Fruit fly (Drosophila melanogaster) whole organism, embryonic: ENCODE results near the gene Chro.

Experiments
- Adf1 ChIP-seq: fragments of 200-800 bp; sonication (Bioruptor generic); IDR thresholded peaks from 2 replicates; pipeline ENCODE4 v1.3.6; 2022; ENCODE audit warnings: missing biosample characterization, missing genetic modification characterization
- Antp ChIP-seq: fragments of 200-800 bp; sonication (Bioruptor generic); optimal IDR thresholded peaks from 3 replicates; lab custom pipeline; 2016; ENCODE audit warnings: missing biosample characterization, missing genetic modification characterization
- CG10267 ChIP-seq: fragments of 200-800 bp; sonication (Bioruptor generic); optimal IDR thresholded peaks from 2 replicates; lab custom pipeline; 2018; ENCODE audit warnings: missing biosample characterization, mild to moderate bottlenecking, missing genetic modification characterization, moderate library complexity
- CG10431 ChIP-seq: fragments of 200-800 bp; sonication (Bioruptor generic); optimal IDR thresholded peaks from 3 replicates; lab custom pipeline; 2018; ENCODE audit warnings: missing biosample characterization, mild to moderate bottlenecking, missing genetic modification characterization
- CG1233 ChIP-seq: fragments of 200-800 bp; sonication (Bioruptor generic); optimal IDR thresholded peaks from 4 replicates; lab custom pipeline; 2018; ENCODE audit warnings: missing biosample characterization, mild to moderate bottlenecking, missing genetic modification characterization
- CG12769 ChIP-seq: fragments of 200-800 bp; sonication (Bioruptor generic); optimal IDR thresholded peaks from 2 replicates; lab custom pipeline; 2019; ENCODE audit warnings: missing biosample characterization, mild to moderate bottlenecking, missing genetic modification characterization, moderate library complexity
- CG13296 ChIP-seq: fragments of 200-800 bp; sonication (Bioruptor generic); optimal IDR thresholded peaks from 3 replicates; lab custom pipeline; 2018; ENCODE audit warnings: missing biosample characterization, mild to moderate bottlenecking, missing genetic modification characterization
- CG15269 ChIP-seq: fragments of 200-800 bp; sonication (Bioruptor generic); optimal IDR thresholded peaks from 2 replicates; lab custom pipeline; 2018; ENCODE audit warnings: missing biosample characterization, mild to moderate bottlenecking, missing genetic modification characterization, moderate library complexity
- CG15514 ChIP-seq: fragments of 200-800 bp; sonication (Bioruptor generic); optimal IDR thresholded peaks from 3 replicates; lab custom pipeline; 2017; ENCODE audit warnings: missing biosample characterization, missing genetic modification characterization, mild to moderate bottlenecking, moderate library complexity, missing genetic modification reagents
- CG18476 ChIP-seq: fragments of 200-800 bp; sonication (Bioruptor generic); optimal IDR thresholded peaks from 2 replicates; lab custom pipeline; 2016; ENCODE audit warnings: missing biosample characterization, mild to moderate bottlenecking, missing genetic modification characterization
- CG31224 ChIP-seq: fragments of 200-800 bp; sonication (Bioruptor generic); IDR thresholded peaks from 2 replicates; pipeline ENCODE4 v1.3.6; 2022; ENCODE audit warnings: missing biosample characterization, missing genetic modification characterization
- CG3838 ChIP-seq: fragments of 200-800 bp; sonication (Bioruptor generic); optimal IDR thresholded peaks from 3 replicates; lab custom pipeline; 2016; ENCODE audit warnings: missing biosample characterization, missing genetic modification characterization
- CG7271 ChIP-seq: fragments of 200-800 bp; sonication (Bioruptor generic); optimal IDR thresholded peaks from 2 replicates; lab custom pipeline; 2018; ENCODE audit warnings: missing biosample characterization, mild to moderate bottlenecking, missing genetic modification characterization, moderate library complexity
- Chrac-16 ChIP-seq: fragments of 200-800 bp; sonication (Bioruptor generic); optimal IDR thresholded peaks from 3 replicates; lab custom pipeline; 2016; ENCODE audit warnings: missing biosample characterization, missing genetic modification characterization
- CoRest ChIP-seq: fragments of 200-800 bp; sonication (Bioruptor generic); optimal IDR thresholded peaks from 3 replicates; lab custom pipeline; 2018; ENCODE audit warnings: missing biosample characterization, mild to moderate bottlenecking, missing genetic modification characterization, moderate library complexity
- D ChIP-seq, 2 experiments: fragments of 200-800 bp in 1 of 2; fragments of >200 bp in 1 of 2; sonication (Bioruptor generic) in 1 of 2; optimal IDR thresholded peaks; 2 replicates in 1 of 2; 3 replicates in 1 of 2; lab custom pipeline; 2017; ENCODE audit warnings: mild to moderate bottlenecking in 1 of 2, missing biosample characterization in 1 of 2, missing genetic modification characterization in 1 of 2, missing genetic modification reagents in 1 of 2
- Dp ChIP-seq: fragments of 200-800 bp; sonication (Bioruptor generic); optimal IDR thresholded peaks from 2 replicates; lab custom pipeline; 2018; ENCODE audit warnings: missing biosample characterization, mild to moderate bottlenecking, missing genetic modification characterization, moderate library complexity
- E2f2 ChIP-seq: fragments of 200-800 bp; sonication (Bioruptor generic); IDR thresholded peaks from 2 replicates; pipeline ENCODE4 v1.3.6; 2022; ENCODE audit warnings: missing biosample characterization, missing genetic modification characterization
- Fer1 ChIP-seq: fragments of 200-800 bp; sonication (Bioruptor generic); optimal IDR thresholded peaks from 2 replicates; lab custom pipeline; 2017; ENCODE audit warnings: missing biosample characterization, mild to moderate bottlenecking, missing genetic modification characterization
- Gsc ChIP-seq: fragments of 200-800 bp; sonication (Bioruptor generic); IDR thresholded peaks from 2 replicates; pipeline ENCODE4 v1.3.6; 2022; ENCODE audit warnings: missing biosample characterization, missing genetic modification characterization
- Hmr ChIP-seq: fragments of 200-800 bp; sonication (Bioruptor generic); optimal IDR thresholded peaks from 3 replicates; lab custom pipeline; 2017; ENCODE audit warnings: mild to moderate bottlenecking, missing biosample characterization, missing genetic modification reagents, missing genetic modification characterization
- Optix ChIP-seq: fragments of 200-800 bp; sonication (Bioruptor generic); IDR thresholded peaks from 3 replicates; pipeline ENCODE4 v1.3.6; 2022; ENCODE audit warnings: missing biosample characterization, missing genetic modification characterization
- Pdp1 ChIP-seq, 2 experiments: fragments of 200-800 bp; sonication (Bioruptor generic); optimal IDR thresholded peaks; 3 replicates each; lab custom pipeline; 2016; ENCODE audit warnings: missing biosample characterization in 2 of 2, missing genetic modification characterization in 2 of 2, mild to moderate bottlenecking in 1 of 2, moderate library complexity in 1 of 2
- Side ChIP-seq: fragments of 200-800 bp; sonication (Bioruptor generic); optimal IDR thresholded peaks from 2 replicates; lab custom pipeline; 2016; ENCODE audit warnings: missing biosample characterization, missing genetic modification characterization
- Six4 ChIP-seq: fragments of 200-800 bp; sonication (Bioruptor generic); optimal IDR thresholded peaks from 2 replicates; lab custom pipeline; 2016; ENCODE audit warnings: missing biosample characterization, missing genetic modification characterization
- Sox102F ChIP-seq: fragments of 200-800 bp; sonication (Bioruptor generic); optimal IDR thresholded peaks from 2 replicates; lab custom pipeline; 2018; ENCODE audit warnings: missing biosample characterization, mild to moderate bottlenecking, missing genetic modification characterization, moderate library complexity
- Sry-β ChIP-seq: fragments of 200-800 bp; sonication (Bioruptor generic); optimal IDR thresholded peaks from 2 replicates; lab custom pipeline; 2018; ENCODE audit warnings: missing biosample characterization, mild to moderate bottlenecking, missing genetic modification characterization, moderate library complexity
- aop ChIP-seq: fragments of 200-800 bp; sonication (Bioruptor generic); IDR thresholded peaks from 2 replicates; pipeline ENCODE4 v1.3.6; 2022; ENCODE audit warnings: missing biosample characterization, missing genetic modification characterization
- ase ChIP-seq: fragments of 200-800 bp; sonication (Bioruptor generic); IDR thresholded peaks from 3 replicates; pipeline ENCODE4 v1.3.6; 2022; ENCODE audit warnings: missing biosample characterization, missing genetic modification characterization
- ato ChIP-seq: fragments of 200-800 bp; sonication (Bioruptor generic); IDR thresholded peaks from 2 replicates; pipeline ENCODE4 v1.3.6; 2022; ENCODE audit warnings: missing biosample characterization, missing genetic modification characterization; ENCODE audit not compliant: partially characterized antibody
- cad ChIP-seq: fragments of >200 bp; optimal IDR thresholded peaks from 2 replicates; lab custom pipeline; 2017; ENCODE audit warnings: missing biosample characterization, missing genetic modification characterization
- cato ChIP-seq: fragments of 200-800 bp; sonication (Bioruptor generic); optimal IDR thresholded peaks from 2 replicates; lab custom pipeline; 2016; ENCODE audit warnings: missing biosample characterization, missing genetic modification characterization, borderline replicate concordance
- dysf ChIP-seq: fragments of 200-800 bp; sonication (Bioruptor generic); IDR thresholded peaks from 3 replicates; pipeline ENCODE4 v1.3.6; 2022; ENCODE audit warnings: missing biosample characterization, missing genetic modification characterization
- exex ChIP-seq: fragments of 200-800 bp; sonication (Bioruptor generic); optimal IDR thresholded peaks from 4 replicates; lab custom pipeline; 2018; ENCODE audit warnings: missing biosample characterization, mild to moderate bottlenecking, missing genetic modification characterization, moderate library complexity
- fd102C ChIP-seq: fragments of 200-800 bp; sonication (Bioruptor generic); optimal IDR thresholded peaks from 2 replicates; lab custom pipeline; 2018; ENCODE audit warnings: missing biosample characterization, mild to moderate bottlenecking, missing genetic modification characterization, moderate library complexity
- fd96Cb ChIP-seq: fragments of 200-800 bp; sonication (Bioruptor generic); optimal IDR thresholded peaks from 2 replicates; lab custom pipeline; 2018; ENCODE audit warnings: missing biosample characterization, mild to moderate bottlenecking, missing genetic modification characterization, moderate library complexity
- fru ChIP-seq: fragments of >200 bp; optimal IDR thresholded peaks from 2 replicates; lab custom pipeline; 2017
- her ChIP-seq: fragments of 200-800 bp; sonication (Bioruptor generic); optimal IDR thresholded peaks from 2 replicates; lab custom pipeline; 2016; ENCODE audit warnings: missing biosample characterization, missing genetic modification characterization
- jigr1 ChIP-seq: fragments of 200-800 bp; sonication (Bioruptor generic); IDR thresholded peaks from 3 replicates; pipeline ENCODE4 v1.3.6; 2022; ENCODE audit warnings: missing biosample characterization, missing genetic modification characterization
- lov ChIP-seq, 2 experiments: fragments of 200-800 bp in 1 of 2; fragments of >200 bp in 1 of 2; sonication (Bioruptor generic) in 1 of 2; IDR thresholded peaks in 1 of 2; optimal IDR thresholded peaks in 1 of 2; 2 replicates in 1 of 2; 3 replicates in 1 of 2; pipeline versions ENCODE4 v1.3.6 to Lab custom; 2017 to 2022; ENCODE audit warnings: missing biosample characterization in 1 of 2, missing genetic modification characterization in 1 of 2
- nau ChIP-seq: fragments of 200-800 bp; sonication (Bioruptor generic); optimal IDR thresholded peaks from 3 replicates; lab custom pipeline; 2017; ENCODE audit warnings: missing biosample characterization, mild to moderate bottlenecking, missing genetic modification characterization, missing genetic modification reagents
- rib ChIP-seq: fragments of 200-800 bp; sonication (Bioruptor generic); IDR thresholded peaks from 2 replicates; pipeline ENCODE4 v1.3.6; 2022; ENCODE audit warnings: missing biosample characterization, missing genetic modification characterization
- row ChIP-seq: fragments of 200-800 bp; sonication (Bioruptor generic); IDR thresholded peaks from 3 replicates; pipeline ENCODE4 v1.3.6; 2022; ENCODE audit warnings: missing biosample characterization, missing genetic modification characterization
- slbo ChIP-seq: fragments of 200-800 bp; sonication (Bioruptor generic); IDR thresholded peaks from 2 replicates; pipeline ENCODE4 v1.3.6; 2022; ENCODE audit warnings: missing biosample characterization, missing genetic modification characterization
- sna ChIP-seq: fragments of 200-800 bp; sonication (Bioruptor generic); IDR thresholded peaks from 2 replicates; pipeline ENCODE4 v1.3.6; 2022; ENCODE audit warnings: missing biosample characterization, missing genetic modification characterization; ENCODE audit not compliant: partially characterized antibody
- stc ChIP-seq: fragments of 200-800 bp; sonication (Bioruptor generic); IDR thresholded peaks from 2 replicates; pipeline ENCODE4 v1.3.6; 2022; ENCODE audit warnings: missing biosample characterization, missing genetic modification characterization
- tap ChIP-seq: fragments of 200-800 bp; optimal IDR thresholded peaks from 3 replicates; lab custom pipeline; 2019; ENCODE audit warnings: missing biosample characterization, mild to moderate bottlenecking, missing genetic modification characterization, moderate library complexity
- unpg ChIP-seq: fragments of 200-800 bp; sonication (Bioruptor generic); optimal IDR thresholded peaks from 3 replicates; lab custom pipeline; 2018; ENCODE audit warnings: missing biosample characterization, mild to moderate bottlenecking, missing genetic modification characterization, moderate library complexity
- z ChIP-seq: fragments of 200-800 bp; sonication (Bioruptor generic); IDR thresholded peaks from 3 replicates; pipeline ENCODE4 v1.3.6; 2022; ENCODE audit warnings: missing biosample characterization, missing genetic modification characterization
- zf30C ChIP-seq: fragments of 200-800 bp; sonication (Bioruptor generic); optimal IDR thresholded peaks from 3 replicates; lab custom pipeline; 2018; ENCODE audit warnings: missing biosample characterization, mild to moderate bottlenecking, missing genetic modification characterization

Gene Chro

dm6 chr3L:22868070-22868469, 10.7 kb downstream of the Chro start, which contains the start of gene EMC4 (continued):
- TF ChIP-seq tap (tag; lab: Kevin White, UChicago) (no peak), Adf1 (no peak; the same call in 1 of the 2 replicates), fd102C (GFP tag; lab: Kevin White, UChicago) (no peak), unpg (peak; percentile 33), lov (optimal IDR thresholded peaks at IDR 0.05; lab: Kevin White, UChicago) (no peak), lov (GFP tag; IDR thresholded peaks at IDR 0.05; lab: Robert Waterston, UW) (no peak), CG31224 (GFP tag; lab: Robert Waterston, UW) (no peak), Gsc (GFP tag; lab: Robert Waterston, UW) (no peak), Pdp1 (GFP tag; optimal IDR thresholded peaks at IDR 0.05; lab: Kevin White, UChicago) (peak; percentile 39 to 72), aop (GFP tag; lab: Robert Waterston, UW) (no peak), Dp (GFP tag; lab: Kevin White, UChicago) (peak; percentile 95), rib (GFP tag; lab: Robert Waterston, UW) (peak; percentile 50; the same call in 1 of the 2 replicates), z (GFP tag; lab: Robert Waterston, UW) (no peak), slbo (GFP tag; lab: Robert Waterston, UW) (peak; percentile 62; the same call in 1 of the 2 replicates), Sox102F (GFP tag; lab: Kevin White, UChicago) (no peak), exex (tag; lab: Kevin White, UChicago) (no peak), CG1233 (GFP tag; lab: Kevin White, UChicago) (peak; percentile 22), cad (no peak), row (GFP tag; lab: Robert Waterston, UW) (peak; percentile 30; the same call in 1 of the 3 replicates), Antp (GFP tag; lab: Kevin White, UChicago) (peak; percentile 40), Fer1 (GFP tag; lab: Kevin White, UChicago) (peak; percentile 72), fd96Cb (tag; lab: Kevin White, UChicago) (no peak), fru (no peak), CG13296 (GFP tag; lab: Kevin White, UChicago) (peak; percentile 28), CG3838 (GFP tag; lab: Kevin White, UChicago) (no peak), nau (GFP tag; lab: Kevin White, UChicago) (peak; percentile 43), Six4 (GFP tag; lab: Kevin White, UChicago) (no peak), Chrac-16 (GFP tag; lab: Kevin White, UChicago) (peak; percentile 39), Optix (GFP tag; lab: Robert Waterston, UW) (no peak), stc (GFP tag; lab: Robert Waterston, UW) (no peak; the same call in 1 of the 2 replicates), her (GFP tag; lab: Kevin White, UChicago) (peak; percentile 65), Side (GFP tag; lab: Kevin White, UChicago) (peak; percentile 45), Hmr (GFP tag; lab: Kevin White, UChicago) (peak; percentile 29), CG10431 (GFP tag; lab: Kevin White, UChicago) (no peak), CG12769 (tag; lab: Kevin White, UChicago) (peak; percentile 30), CG15514 (GFP tag; lab: Kevin White, UChicago) (peak; percentile 70), cato (GFP tag; lab: Kevin White, UChicago) (no peak), jigr1 (GFP tag; lab: Robert Waterston, UW) (no peak), sna (GFP tag; lab: Robert Waterston, UW) (peak; percentile 66), CG15269 (tag; lab: Kevin White, UChicago) (peak; percentile 14), zf30C (GFP tag; lab: Kevin White, UChicago) (peak; percentile 64), ato (peak; percentile 68), dysf (GFP tag; lab: Robert Waterston, UW) (no peak), E2f2 (GFP tag; lab: Robert Waterston, UW) (peak; percentile 97), CG7271 (tag; lab: Kevin White, UChicago) (no peak), CG18476 (GFP tag; lab: Kevin White, UChicago) (peak; percentile 28), ase (GFP tag; lab: Robert Waterston, UW) (no peak), CoRest (tag; lab: Kevin White, UChicago) (peak; percentile 34), CG10267 (tag; lab: Kevin White, UChicago) (peak; percentile 97), D (optimal IDR thresholded peaks at IDR 0.05; lab: Kevin White, UChicago) (no peak), D (GFP tag; optimal IDR thresholded peaks at IDR 0.05; lab: Kevin White, UChicago) (no peak), Sry-β (GFP tag; lab: Kevin White, UChicago) (no peak)
